Worm (Caenorhabditis elegans) whole organism, late embryonic: ENCODE data around the gene T26E4.7.
"Not testable (repeated sequence)": the region's sequence is repeated elsewhere in the genome, so short reads cannot be mapped to it uniquely, and the experiment has no call there.

Experiments used
- C38D4.7 ChIP-seq: fragments of 200-800 bp; sonication (Bioruptor generic); optimal IDR thresholded peaks from 2 replicates; lab custom pipeline; 2018; ENCODE audit warnings: mild to moderate bottlenecking, missing genetic modification characterization, moderate library complexity, missing compliant biosample characterization
- K02D7.2 ChIP-seq: sonication (generic microtip); optimal IDR thresholded peaks from 2 replicates; lab custom pipeline; 2017; ENCODE audit warnings: mild to moderate bottlenecking, missing genetic modification characterization, missing compliant biosample characterization
- K09A11.1 ChIP-seq: sonication (generic microtip); optimal IDR thresholded peaks from 2 replicates; lab custom pipeline; 2017; ENCODE audit warnings: antibody characterized with exemption, mild to moderate bottlenecking, missing genetic modification characterization, missing compliant biosample characterization; ENCODE audit not compliant: insufficient read depth
- T23F11.4 ChIP-seq: fragments of 200-800 bp; sonication (Bioruptor generic); optimal IDR thresholded peaks from 2 replicates; lab custom pipeline; 2018; ENCODE audit warnings: mild to moderate bottlenecking, missing genetic modification characterization, missing compliant biosample characterization
- ahr-1 ChIP-seq: sonication (generic microtip); optimal IDR thresholded peaks from 2 replicates; lab custom pipeline; 2016; ENCODE audit warnings: missing genetic modification characterization, missing compliant biosample characterization
- ceh-18 ChIP-seq: sonication (generic microtip); optimal IDR thresholded peaks from 2 replicates; lab custom pipeline; 2016; ENCODE audit warnings: missing genetic modification characterization, missing compliant biosample characterization
- ceh-31 ChIP-seq: sonication (generic microtip); optimal IDR thresholded peaks from 2 replicates; lab custom pipeline; 2016; ENCODE audit warnings: missing genetic modification characterization, missing compliant biosample characterization
- che-1 ChIP-seq: sonication (generic microtip); optimal IDR thresholded peaks from 2 replicates; lab custom pipeline; 2016; ENCODE audit warnings: mild to moderate bottlenecking, missing genetic modification characterization, missing compliant biosample characterization
- dmd-4 ChIP-seq: sonication (generic microtip); optimal IDR thresholded peaks from 2 replicates; lab custom pipeline; 2016; ENCODE audit warnings: borderline replicate concordance, missing genetic modification characterization, missing compliant biosample characterization
- elt-2 ChIP-seq: sonication (generic microtip); optimal IDR thresholded peaks from 2 replicates; lab custom pipeline; 2016; ENCODE audit warnings: missing genetic modification reagents, missing genetic modification characterization, missing compliant biosample characterization
- ets-4 ChIP-seq: sonication (generic microtip); optimal IDR thresholded peaks from 2 replicates; lab custom pipeline; 2016; ENCODE audit warnings: missing genetic modification characterization, missing compliant biosample characterization
- fax-1 ChIP-seq: sonication (generic microtip); optimal IDR thresholded peaks from 2 replicates; lab custom pipeline; 2016; ENCODE audit warnings: missing genotype, missing genetic modification characterization, missing compliant biosample characterization
- fkh-10 ChIP-seq: fragments of 150-350 bp; optimal IDR thresholded peaks from 2 replicates; lab custom pipeline; 2014; ENCODE audit warnings: missing biosample characterization, missing genetic modification reagents, missing genetic modification characterization
- lim-6 ChIP-seq: sonication (generic microtip); optimal IDR thresholded peaks from 2 replicates; lab custom pipeline; 2016; ENCODE audit warnings: missing genetic modification characterization, missing compliant biosample characterization
- madf-2 ChIP-seq: sonication (generic microtip); optimal IDR thresholded peaks from 2 replicates; lab custom pipeline; 2017; ENCODE audit warnings: missing genetic modification characterization, missing compliant biosample characterization
- nfya-1 ChIP-seq: sonication (generic microtip); optimal IDR thresholded peaks from 2 replicates; lab custom pipeline; 2017; ENCODE audit warnings: missing genetic modification characterization, mild to moderate bottlenecking, missing compliant biosample characterization, antibody characterized with exemption, moderate library complexity
- npax-4 ChIP-seq: sonication (generic microtip); optimal IDR thresholded peaks from 2 replicates; lab custom pipeline; 2016; ENCODE audit warnings: missing genetic modification characterization, missing compliant biosample characterization
- pat-9 ChIP-seq: fragments of 200-800 bp; sonication (Bioruptor generic); optimal IDR thresholded peaks from 2 replicates; lab custom pipeline; 2018; ENCODE audit warnings: mild to moderate bottlenecking, missing genetic modification characterization, moderate library complexity, missing compliant biosample characterization
- pax-1 ChIP-seq: fragments of 150-350 bp; optimal IDR thresholded peaks from 2 replicates; lab custom pipeline; 2014; ENCODE audit warnings: missing biosample characterization, missing genetic modification characterization
- pha-4 ChIP-seq: fragments of 150-350 bp; optimal IDR thresholded peaks from 2 replicates; lab custom pipeline; 2018; ENCODE audit warnings: missing biosample characterization, missing genetic modification reagents, missing genetic modification characterization
- rnt-1 ChIP-seq: sonication (generic microtip); optimal IDR thresholded peaks from 2 replicates; lab custom pipeline; 2016; ENCODE audit warnings: missing genetic modification characterization, missing compliant biosample characterization
- sdc-2 ChIP-seq: sonication (generic microtip); optimal IDR thresholded peaks from 2 replicates; lab custom pipeline; 2016; ENCODE audit warnings: missing genotype, missing genetic modification characterization, missing compliant biosample characterization
- sox-2 ChIP-seq: fragments of 200-800 bp; sonication (Bioruptor generic); IDR thresholded peaks from 2 replicates; pipeline ENCODE4 v1.3.6; 2022; ENCODE audit warnings: missing genetic modification reagents, missing genetic modification characterization, missing compliant biosample characterization
- sox-4 ChIP-seq: sonication (generic microtip); optimal IDR thresholded peaks from 2 replicates; lab custom pipeline; 2017; ENCODE audit warnings: mild to moderate bottlenecking, missing genetic modification characterization, inconsistent platforms, missing compliant biosample characterization
- syd-9 ChIP-seq: sonication (generic microtip); optimal IDR thresholded peaks from 2 replicates; lab custom pipeline; 2016; ENCODE audit warnings: mild to moderate bottlenecking, missing genetic modification characterization, moderate library complexity, missing compliant biosample characterization
- tbx-7 ChIP-seq: sonication (generic microtip); optimal IDR thresholded peaks from 2 replicates; lab custom pipeline; 2016; ENCODE audit warnings: missing genotype, missing genetic modification characterization, missing compliant biosample characterization
- ttx-3 ChIP-seq: sonication (generic microtip); optimal IDR thresholded peaks from 2 replicates; lab custom pipeline; 2016; ENCODE audit warnings: missing genetic modification reagents, missing genetic modification characterization, missing compliant biosample characterization
- unc-86 ChIP-seq: sonication (generic microtip); optimal IDR thresholded peaks from 2 replicates; lab custom pipeline; 2016; ENCODE audit warnings: missing genetic modification characterization, missing compliant biosample characterization
- ztf-16 ChIP-seq: sonication (generic microtip); optimal IDR thresholded peaks from 2 replicates; lab custom pipeline; 2017; ENCODE audit warnings: missing genetic modification characterization, missing compliant biosample characterization

The T26E4.7 gene

ce11 chrV:15802623-15803022, 9.3 kb downstream of the T26E4.7 start, which contains the start of gene T26E4.9:
Gene T26E4.9 (minus strand): TSS chrV:15802723.
- not testable (repeated sequence) for TF ChIP-seq rnt-1, madf-2, K09A11.1 (tag; lab: Kevin White, UChicago)

ce11 chrV:15803079-15803478, 9.7 kb downstream of the T26E4.7 start, which contains the start of gene srd-27:
Gene srd-27 (plus strand): TSS chrV:15803379.
- TF ChIP-seq pha-4, npax-4, fax-1 (tag; lab: Kevin White, UChicago): not testable (repeated sequence)

- not testable (repeated sequence) for TF ChIP-seq K02D7.2, ahr-1, unc-86 (tag; lab: Kevin White, UChicago)
Measured at ce11 chrV:15803748-15804147, 10.4 kb downstream of the T26E4.7 start, which contains the start of gene T26E4.18. Gene T26E4.18 (minus strand): TSS chrV:15803848.

ce11 chrV:15807420-15807819, 14.1 kb downstream of the T26E4.7 start, which contains the start of gene srsx-38:
Gene srsx-38 (minus strand): TSS chrV:15807520.
- TF ChIP-seq ceh-31 (tag; lab: Kevin White, UChicago); elt-2; K09A11.1 (tag; lab: Kevin White, UChicago): not testable (repeated sequence)
- TF ChIP-seq, all 69 proteins: peak for 0; not testable (repeated sequence) for 69

ce11 chrV:15809543-15809942, 16.2 kb downstream of the T26E4.7 start, which contains the start of gene srsx-36:
Gene srsx-36 (minus strand): TSS chrV:15809643.
- TF ChIP-seq che-1 (tag; lab: Kevin White, UChicago), result no peak
- TF ChIP-seq sdc-2, result no peak

ce11 chrV:15810446-15810845, 17.1 kb downstream of the T26E4.7 start, which contains the start of gene F54B8.1:
Gene F54B8.1 (plus strand): TSS chrV:15810746.
- TF ChIP-seq C38D4.7 (GFP tag; lab: Kevin White, UChicago), result no peak
- TF ChIP-seq tbx-7 (tag; lab: Kevin White, UChicago), result no peak
- TF ChIP-seq npax-4 (tag; lab: Kevin White, UChicago), result no peak
- TF ChIP-seq syd-9 (tag; lab: Kevin White, UChicago), result no peak
- TF ChIP-seq ceh-18 (tag; lab: Kevin White, UChicago), result no peak

ce11 chrV:15811982-15812381, 18.6 kb downstream of the T26E4.7 start, which contains the start of gene nhr-282:
Gene nhr-282 (plus strand): TSS chrV:15812282.
- TF ChIP-seq pax-1, unc-86, ets-4 (tag; lab: Kevin White, UChicago): not testable (repeated sequence)

ce11 chrV:15815962-15816432, 22.6 kb downstream of the T26E4.7 start, which contains the start of the genes fbxa-69 and F54B8.4:
Gene fbxa-69 (minus strand): TSS chrV:15815971.
Gene F54B8.4 (plus strand): TSS chrV:15816382.
- TF ChIP-seq unc-86 (tag; lab: Kevin White, UChicago) (no peak), elt-2 (no peak), T23F11.4 (GFP tag; lab: Kevin White, UChicago) (no peak), fkh-10 (GFP tag; lab: Kevin White, UChicago) (no peak)

- no peak for TF ChIP-seq K09A11.1 (tag; lab: Kevin White, UChicago)
- no peak for TF ChIP-seq nfya-1 (tag; lab: Kevin White, UChicago)
- no peak for TF ChIP-seq K02D7.2 (tag; lab: Kevin White, UChicago)
- TF ChIP-seq lim-6 (tag; lab: Kevin White, UChicago), result no peak
- TF ChIP-seq C38D4.7 (GFP tag; lab: Kevin White, UChicago), result no peak
- TF ChIP-seq ztf-16 (tag; lab: Kevin White, UChicago), result no peak
- TF ChIP-seq madf-2 (tag; lab: Kevin White, UChicago), result no peak
- no peak for TF ChIP-seq pat-9
- no peak for TF ChIP-seq sox-2 (GFP tag; lab: Robert Waterston, UW)
- TF ChIP-seq rnt-1 (tag; lab: Kevin White, UChicago), result no peak
- no peak for TF ChIP-seq pha-4 (tag; lab: Kevin White, UChicago)
- TF ChIP-seq dmd-4 (tag; lab: Kevin White, UChicago), result no peak
- TF ChIP-seq sox-4, result no peak
- TF ChIP-seq ttx-3 (tag; lab: Kevin White, UChicago), result no peak
Measured at ce11 chrV:15817746-15818145, 24.4 kb downstream of the T26E4.7 start, which contains the start of gene abf-3. Gene abf-3 (minus strand): TSS chrV:15817846.
